Fruit fly (Drosophila melanogaster) whole organism, embryonic: ENCODE results near the gene CG34008.

Source experiments
- ATbp ChIP-seq: fragments of 200-800 bp; sonication (Bioruptor generic); optimal IDR thresholded peaks from 2 replicates; lab custom pipeline; 2017; ENCODE audit warnings: missing biosample characterization, mild to moderate bottlenecking, missing genetic modification characterization, missing genetic modification reagents
- Antp ChIP-seq: fragments of 200-800 bp; sonication (Bioruptor generic); optimal IDR thresholded peaks from 3 replicates; lab custom pipeline; 2016; ENCODE audit warnings: missing biosample characterization, missing genetic modification characterization
- Atf-2 ChIP-seq: fragments of 200-800 bp; sonication (Bioruptor generic); optimal IDR thresholded peaks from 2 replicates; lab custom pipeline; 2016; ENCODE audit warnings: missing biosample characterization, missing genetic modification characterization
- Blimp-1 ChIP-seq: fragments of 200-800 bp; sonication (Bioruptor generic); optimal IDR thresholded peaks from 3 replicates; lab custom pipeline; 2018; ENCODE audit warnings: missing biosample characterization, missing genetic modification characterization, mild to moderate bottlenecking, moderate library complexity, missing genetic modification reagents
- CG11085 ChIP-seq: fragments of 200-800 bp; sonication (Bioruptor generic); IDR thresholded peaks from 2 replicates; pipeline ENCODE4 v1.3.6; 2022; ENCODE audit warnings: missing biosample characterization, missing genetic modification characterization
- CG16815 ChIP-seq: fragments of 200-800 bp; sonication (Bioruptor generic); optimal IDR thresholded peaks from 3 replicates; lab custom pipeline; 2017; ENCODE audit warnings: missing biosample characterization, mild to moderate bottlenecking, missing genetic modification characterization
- CG17328 ChIP-seq: fragments of 200-800 bp; sonication (Bioruptor generic); IDR thresholded peaks from 2 replicates; pipeline ENCODE4 v1.3.6; 2022; ENCODE audit warnings: missing biosample characterization, missing genetic modification characterization
- CG18619 ChIP-seq: fragments of 200-800 bp; sonication (Bioruptor generic); optimal IDR thresholded peaks from 3 replicates; lab custom pipeline; 2017; ENCODE audit warnings: missing biosample characterization, mild to moderate bottlenecking, missing genetic modification characterization
- CG2116 ChIP-seq: fragments of 200-800 bp; sonication (Bioruptor generic); optimal IDR thresholded peaks from 3 replicates; lab custom pipeline; 2018; ENCODE audit warnings: missing biosample characterization, mild to moderate bottlenecking, missing genetic modification characterization
- CG32532 ChIP-seq: fragments of 200-800 bp; sonication (Bioruptor generic); IDR thresholded peaks from 2 replicates; pipeline ENCODE4 v1.3.6; 2022; ENCODE audit warnings: missing biosample characterization, missing genetic modification characterization
- CG34422 ChIP-seq: fragments of 200-800 bp; sonication (Bioruptor generic); IDR thresholded peaks from 3 replicates; pipeline ENCODE4 v1.3.6; 2022; ENCODE audit warnings: missing biosample characterization, missing genetic modification characterization
- CG4424 ChIP-seq: fragments of 200-800 bp; sonication (Bioruptor generic); optimal IDR thresholded peaks from 3 replicates; lab custom pipeline; 2016; ENCODE audit warnings: missing biosample characterization, missing genetic modification characterization
- CG6272 ChIP-seq: fragments of 200-800 bp; sonication (Bioruptor generic); IDR thresholded peaks from 2 replicates; pipeline ENCODE4 v1.3.6; 2022; ENCODE audit warnings: missing biosample characterization, missing genetic modification characterization
- CG6791 ChIP-seq: fragments of 200-800 bp; sonication (Bioruptor generic); IDR thresholded peaks from 3 replicates; pipeline ENCODE4 v1.3.6; 2022; ENCODE audit warnings: missing biosample characterization, missing genetic modification characterization; ENCODE audit not compliant: partially characterized antibody
- CG7556 ChIP-seq: fragments of 200-800 bp; sonication (Bioruptor generic); optimal IDR thresholded peaks from 2 replicates; lab custom pipeline; 2017; ENCODE audit warnings: missing biosample characterization, mild to moderate bottlenecking, missing genetic modification characterization
- CG8359 ChIP-seq: fragments of 200-800 bp; sonication (Bioruptor generic); optimal IDR thresholded peaks from 2 replicates; lab custom pipeline; 2017; ENCODE audit warnings: missing biosample characterization, mild to moderate bottlenecking, missing genetic modification characterization, borderline replicate concordance
- CG9932 ChIP-seq: fragments of 200-800 bp; sonication (Bioruptor generic); IDR thresholded peaks from 2 replicates; pipeline ENCODE4 v1.3.6; 2022; ENCODE audit warnings: missing biosample characterization, missing genetic modification characterization
- CHES-1-like ChIP-seq: fragments of 200-800 bp; sonication (Bioruptor generic); optimal IDR thresholded peaks from 2 replicates; lab custom pipeline; 2016; ENCODE audit warnings: missing biosample characterization, missing genetic modification characterization
- Doc2 ChIP-seq: fragments of 200-800 bp; sonication (Bioruptor generic); IDR thresholded peaks from 2 replicates; pipeline ENCODE4 v1.3.6; 2022; ENCODE audit warnings: missing biosample characterization, missing genetic modification characterization
- Dref ChIP-seq: fragments of 200-800 bp; sonication (Bioruptor generic); IDR thresholded peaks from 2 replicates; pipeline ENCODE4 v1.3.6; 2022; ENCODE audit warnings: missing biosample characterization, missing genetic modification characterization
- Drgx ChIP-seq: fragments of 200-800 bp; sonication (Bioruptor generic); IDR thresholded peaks from 2 replicates; pipeline ENCODE4 v1.3.6; 2022; ENCODE audit warnings: missing biosample characterization, missing genetic modification characterization
- H2.0 ChIP-seq: fragments of 200-800 bp; sonication (Bioruptor generic); IDR thresholded peaks from 2 replicates; pipeline ENCODE4 v1.3.6; 2022; ENCODE audit warnings: missing biosample characterization, missing genetic modification characterization
- MESR4 ChIP-seq: fragments of 200-800 bp; sonication (Bioruptor generic); optimal IDR thresholded peaks from 2 replicates; lab custom pipeline; 2018; ENCODE audit warnings: missing biosample characterization, mild to moderate bottlenecking, missing genetic modification characterization, moderate library complexity
- Med ChIP-seq: fragments of 200-800 bp; sonication (Bioruptor generic); peaks from one replicate; lab custom pipeline; 2016; ENCODE audit warnings: missing biosample characterization, missing genetic modification characterization, mild to moderate bottlenecking, inconsistent platforms, moderate library complexity
- Neu2 ChIP-seq: fragments of 200-800 bp; sonication (Bioruptor generic); optimal IDR thresholded peaks from 3 replicates; lab custom pipeline; 2016; ENCODE audit warnings: missing biosample characterization, missing genetic modification characterization, borderline replicate concordance
- Nf-YA ChIP-seq: fragments of 200-800 bp; sonication (Bioruptor generic); IDR thresholded peaks from 2 replicates; pipeline ENCODE4 v1.3.6; 2022; ENCODE audit warnings: missing biosample characterization, missing genetic modification characterization
- Ptx1 ChIP-seq: fragments of 200-800 bp; sonication (Bioruptor generic); IDR thresholded peaks from 2 replicates; pipeline ENCODE4 v1.3.6; 2022; ENCODE audit warnings: missing biosample characterization, missing genetic modification characterization
- Sox100B ChIP-seq: fragments of 200-800 bp; sonication (Bioruptor generic); optimal IDR thresholded peaks from 3 replicates; lab custom pipeline; 2018; ENCODE audit warnings: missing biosample characterization, mild to moderate bottlenecking, missing genetic modification characterization
- Sry-β ChIP-seq: fragments of 200-800 bp; sonication (Bioruptor generic); optimal IDR thresholded peaks from 2 replicates; lab custom pipeline; 2018; ENCODE audit warnings: missing biosample characterization, mild to moderate bottlenecking, missing genetic modification characterization, moderate library complexity
- Trl ChIP-seq, 3 experiments: fragments of >200 bp in 2 of 3; fragments of 200-800 bp in 1 of 3; sonication (Bioruptor generic) in 1 of 3; optimal IDR thresholded peaks; 2 replicates in 1 of 3; 3 replicates in 2 of 3; lab custom pipeline; 2016 to 2017; ENCODE audit warnings: missing biosample characterization in 1 of 3, missing genetic modification characterization in 1 of 3
- YL-1 ChIP-seq: fragments of 200-800 bp; sonication (Bioruptor generic); optimal IDR thresholded peaks from 3 replicates; lab custom pipeline; 2017; ENCODE audit warnings: missing biosample characterization, mild to moderate bottlenecking, missing genetic modification characterization
- amos ChIP-seq: fragments of 200-800 bp; sonication (Bioruptor generic); IDR thresholded peaks from 2 replicates; pipeline ENCODE4 v1.3.6; 2022; ENCODE audit warnings: missing biosample characterization, missing genetic modification characterization; ENCODE audit not compliant: partially characterized antibody
- aop ChIP-seq: fragments of 200-800 bp; sonication (Bioruptor generic); IDR thresholded peaks from 2 replicates; pipeline ENCODE4 v1.3.6; 2022; ENCODE audit warnings: missing biosample characterization, missing genetic modification characterization
- ash1 ChIP-seq: fragments of 200-800 bp; sonication (Bioruptor generic); optimal IDR thresholded peaks from 2 replicates; lab custom pipeline; 2018; ENCODE audit warnings: missing biosample characterization, mild to moderate bottlenecking, missing genetic modification characterization
- bbx ChIP-seq: fragments of 200-800 bp; sonication (Bioruptor generic); IDR thresholded peaks from 2 replicates; pipeline ENCODE4 v1.3.6; 2022; ENCODE audit warnings: missing biosample characterization, missing genetic modification characterization; ENCODE audit not compliant: partially characterized antibody
- chif ChIP-seq, 2 experiments: fragments of 200-800 bp; sonication (Bioruptor generic); optimal IDR thresholded peaks; 3 replicates each; lab custom pipeline; 2016; ENCODE audit warnings: missing biosample characterization in 2 of 2, missing genetic modification characterization in 2 of 2
- ci ChIP-seq: fragments of 200-800 bp; sonication (Bioruptor generic); IDR thresholded peaks from 3 replicates; pipeline ENCODE4 v1.3.6; 2022; ENCODE audit warnings: missing biosample characterization, missing genetic modification characterization
- ems ChIP-seq: fragments of 200-800 bp; sonication (Bioruptor generic); optimal IDR thresholded peaks from 3 replicates; lab custom pipeline; 2016; ENCODE audit warnings: missing biosample characterization, missing genetic modification characterization
- fu2 ChIP-seq: fragments of 200-800 bp; sonication (Bioruptor generic); optimal IDR thresholded peaks from 2 replicates; lab custom pipeline; 2016; ENCODE audit warnings: missing biosample characterization, missing genetic modification characterization
- gfzf ChIP-seq: fragments of 200-800 bp; sonication (Bioruptor generic); optimal IDR thresholded peaks from 2 replicates; lab custom pipeline; 2016; ENCODE audit warnings: missing biosample characterization, mild to moderate bottlenecking, missing genetic modification characterization, moderate library complexity
- grn ChIP-seq: fragments of 200-800 bp; sonication (Bioruptor generic); optimal IDR thresholded peaks from 3 replicates; lab custom pipeline; 2017; ENCODE audit warnings: missing biosample characterization, missing genetic modification characterization
- ham ChIP-seq: fragments of 200-800 bp; sonication (Bioruptor generic); IDR thresholded peaks from 2 replicates; pipeline ENCODE4 v1.3.6; 2022; ENCODE audit warnings: missing biosample characterization, missing genetic modification characterization
- lov ChIP-seq, 2 experiments: fragments of 200-800 bp in 1 of 2; fragments of >200 bp in 1 of 2; sonication (Bioruptor generic) in 1 of 2; IDR thresholded peaks in 1 of 2; optimal IDR thresholded peaks in 1 of 2; 2 replicates in 1 of 2; 3 replicates in 1 of 2; pipeline versions ENCODE4 v1.3.6 to Lab custom; 2017 to 2022; ENCODE audit warnings: missing biosample characterization in 1 of 2, missing genetic modification characterization in 1 of 2
- luna ChIP-seq: fragments of 200-800 bp; sonication (Bioruptor generic); optimal IDR thresholded peaks from 2 replicates; lab custom pipeline; 2016; ENCODE audit warnings: missing biosample characterization, missing genetic modification characterization
- p53 ChIP-seq: fragments of 200-800 bp; sonication (Bioruptor generic); optimal IDR thresholded peaks from 2 replicates; lab custom pipeline; 2016; ENCODE audit warnings: missing biosample characterization, missing genetic modification characterization
- prd ChIP-seq, 3 experiments: fragments of >200 bp in 2 of 3; fragments of 200-800 bp in 1 of 3; sonication (Bioruptor generic) in 1 of 3; optimal IDR thresholded peaks in 2 of 3; IDR thresholded peaks in 1 of 3; 2 replicates in 2 of 3; 3 replicates in 1 of 3; pipeline versions ENCODE4 v1.3.6 to Lab custom; 2017 to 2022; ENCODE audit warnings: missing biosample characterization in 1 of 3, missing genetic modification characterization in 1 of 3
- sqz ChIP-seq: fragments of 200-800 bp; sonication (Bioruptor generic); optimal IDR thresholded peaks from 3 replicates; lab custom pipeline; 2018; ENCODE audit warnings: missing biosample characterization, mild to moderate bottlenecking, missing genetic modification characterization
- tna ChIP-seq: fragments of 200-800 bp; sonication (Bioruptor generic); IDR thresholded peaks from 2 replicates; pipeline ENCODE4 v1.3.6; 2022; ENCODE audit warnings: missing biosample characterization, missing genetic modification characterization; ENCODE audit not compliant: partially characterized antibody
- wor ChIP-seq: fragments of 200-800 bp; sonication (Bioruptor generic); IDR thresholded peaks from 2 replicates; pipeline ENCODE4 v1.3.6; 2022; ENCODE audit warnings: missing biosample characterization, missing genetic modification characterization
- yki ChIP-seq: fragments of >200 bp; optimal IDR thresholded peaks from 3 replicates; lab custom pipeline; 2018

The CG34008 gene

DNA sequence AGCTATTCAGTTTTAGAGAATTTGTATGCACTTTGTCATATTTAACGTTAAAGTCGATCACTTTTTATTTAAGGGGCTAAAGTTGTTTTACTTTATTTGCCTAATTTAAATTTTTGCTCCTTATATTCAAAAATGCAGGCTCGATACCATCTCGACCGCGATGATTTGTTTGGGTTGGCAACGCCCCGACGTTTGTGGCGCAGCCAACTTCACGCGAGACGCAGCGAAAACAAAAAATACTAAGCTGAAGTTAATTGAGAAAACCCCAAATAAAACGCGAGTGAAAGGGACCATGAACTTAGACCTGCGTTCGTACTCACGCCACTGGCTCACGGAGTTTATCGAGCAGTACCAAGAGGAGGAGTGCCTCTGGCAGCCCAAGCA lies 23.2 kb downstream of the CG34008 start (continued):
- TF ChIP-seq Blimp-1 = no peak
- 0 out of 2 replicates have a peak, but pooled peaks have one; percentile 8 for TF ChIP-seq CG11085 (GFP tag; lab: Robert Waterston, UW)
- 0 out of 2 replicates have a peak, but pooled peaks have one; percentile 9 for TF ChIP-seq tna
- TF ChIP-seq CG18619 = no peak
- peak; percentile 61 for TF ChIP-seq Med (GFP tag; lab: Kevin White, UChicago)
- peak; percentile 56 for TF ChIP-seq bbx (GFP tag; lab: Robert Waterston, UW)
- TF ChIP-seq Atf-2 (GFP tag; lab: Kevin White, UChicago) = no peak
- TF ChIP-seq gfzf (GFP tag; lab: Kevin White, UChicago) = peak; percentile 51
- peak; percentile 80 for TF ChIP-seq amos (GFP tag; lab: Robert Waterston, UW)
- no peak for TF ChIP-seq ash1
- TF ChIP-seq yki (lab: Kevin White, UChicago) = no peak
- TF ChIP-seq CG4424 (GFP tag; lab: Kevin White, UChicago) = no peak
- no peak for TF ChIP-seq Neu2 (GFP tag; lab: Kevin White, UChicago)
- peak; percentile 20; the same call in 1 of the 2 replicates for TF ChIP-seq H2.0
- TF ChIP-seq ci = peak; percentile 59
- TF ChIP-seq fu2 = no peak
- TF ChIP-seq grn (GFP tag; lab: Kevin White, UChicago) = peak; percentile 22
- peak; percentile 3 for TF ChIP-seq CG2116
- TF ChIP-seq Dref (GFP tag; lab: Robert Waterston, UW) = peak; percentile 53
- TF ChIP-seq CHES-1-like (GFP tag; lab: Kevin White, UChicago) = peak; percentile 24
- peak; percentile 23 for TF ChIP-seq sqz (GFP tag; lab: Kevin White, UChicago)
- no peak for TF ChIP-seq ATbp (GFP tag; lab: Kevin White, UChicago)
- no peak for TF ChIP-seq aop (GFP tag; lab: Robert Waterston, UW)
- TF ChIP-seq Doc2 (GFP tag; lab: Robert Waterston, UW) = no peak
- no peak for TF ChIP-seq CG16815 (GFP tag; lab: Kevin White, UChicago)
- no peak for TF ChIP-seq Trl (optimal IDR thresholded peaks at IDR 0.05; lab: Kevin White, UChicago)
- no peak for TF ChIP-seq Trl (GFP tag; optimal IDR thresholded peaks at IDR 0.05; lab: Kevin White, UChicago)
- TF ChIP-seq wor (GFP tag; lab: Robert Waterston, UW) = no peak
- no peak for TF ChIP-seq Ptx1 (GFP tag; lab: Robert Waterston, UW)
- TF ChIP-seq p53 (GFP tag; lab: Kevin White, UChicago) = peak; percentile 42
- no peak for TF ChIP-seq ham (GFP tag; lab: Robert Waterston, UW)
- peak; percentile 10 for TF ChIP-seq CG32532 (GFP tag; lab: Robert Waterston, UW)
- no peak for TF ChIP-seq Sry-β (GFP tag; lab: Kevin White, UChicago)
- no peak for TF ChIP-seq Antp
- no peak for TF ChIP-seq prd (optimal IDR thresholded peaks at IDR 0.05; lab: Kevin White, UChicago)
- no peak for TF ChIP-seq prd (GFP tag; IDR thresholded peaks at IDR 0.05; lab: Robert Waterston, UW)
- TF ChIP-seq CG17328 (GFP tag; lab: Robert Waterston, UW) = peak; percentile 27
- TF ChIP-seq MESR4 = peak; percentile 81
- TF ChIP-seq CG6272 = no peak; the same call in 1 of the 2 replicates
- no peak for TF ChIP-seq Drgx (GFP tag; lab: Robert Waterston, UW)
- TF ChIP-seq chif (GFP tag; optimal IDR thresholded peaks at IDR 0.05; lab: Kevin White, UChicago) = peak in 1 of 2 experiments; percentile 1
- peak; percentile 68 for TF ChIP-seq YL-1
- TF ChIP-seq CG7556 = peak; percentile 17
- TF ChIP-seq CG6791 (GFP tag; lab: Robert Waterston, UW) = peak; percentile 61
- no peak for TF ChIP-seq lov (optimal IDR thresholded peaks at IDR 0.05; lab: Kevin White, UChicago)
- 0 out of 3 replicates have a peak, but pooled peaks have one; percentile 7 for TF ChIP-seq lov (GFP tag; IDR thresholded peaks at IDR 0.05; lab: Robert Waterston, UW)
- TF ChIP-seq ems (GFP tag; lab: Kevin White, UChicago) = no peak
- TF ChIP-seq luna (GFP tag; lab: Kevin White, UChicago) = peak; percentile 3
- peak; percentile 76 for TF ChIP-seq CG9932 (GFP tag; lab: Robert Waterston, UW)
- peak; percentile 19 for TF ChIP-seq Sox100B (GFP tag; lab: Kevin White, UChicago)
- peak; percentile 18; the same call in 1 of the 3 replicates for TF ChIP-seq CG34422 (GFP tag; lab: Robert Waterston, UW)
- TF ChIP-seq Nf-YA (GFP tag; lab: Robert Waterston, UW) = 0 out of 2 replicates have a peak, but pooled peaks have one; percentile 16
- TF ChIP-seq CG8359 = no peak
